Fruit fly (Drosophila melanogaster) whole organism, larva: ENCODE data around the gene CG6678.

Experiments
- noc ChIP-seq: fragments of 200-800 bp; sonication (Bioruptor generic); optimal IDR thresholded peaks from 3 replicates; lab custom pipeline; 2019; ENCODE audit warnings: missing biosample characterization, mild to moderate bottlenecking, missing genetic modification characterization, moderate library complexity

CG6678 gene

DNA sequence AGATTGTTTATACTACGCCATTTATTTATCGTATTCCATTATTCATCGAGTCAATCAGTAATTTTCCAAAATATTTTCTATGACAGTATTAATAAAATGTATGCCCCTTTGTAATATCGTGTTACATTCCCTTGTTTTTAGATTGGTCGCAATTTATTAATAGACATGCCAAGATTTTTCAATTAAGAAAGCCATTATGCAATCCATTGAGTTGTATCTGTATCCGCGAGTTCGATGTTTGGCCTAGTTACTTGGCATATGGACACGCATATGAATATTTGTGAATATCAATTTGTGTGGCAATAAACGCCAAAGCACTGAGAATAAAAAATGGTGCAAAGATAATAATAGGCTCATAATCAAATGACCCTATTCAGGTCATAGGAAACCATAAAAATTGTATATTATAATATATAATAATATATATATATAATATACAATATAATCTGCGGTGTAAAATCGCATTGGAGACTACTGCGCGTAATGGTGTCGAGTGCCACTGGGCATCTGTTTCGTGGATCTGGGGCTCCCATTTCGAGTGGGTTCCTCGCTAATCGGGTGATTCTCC, 22.9 kb upstream of the CG6678 start:
- TF ChIP-seq noc (tag; lab: Kevin White, UChicago) = no peak

DNA sequence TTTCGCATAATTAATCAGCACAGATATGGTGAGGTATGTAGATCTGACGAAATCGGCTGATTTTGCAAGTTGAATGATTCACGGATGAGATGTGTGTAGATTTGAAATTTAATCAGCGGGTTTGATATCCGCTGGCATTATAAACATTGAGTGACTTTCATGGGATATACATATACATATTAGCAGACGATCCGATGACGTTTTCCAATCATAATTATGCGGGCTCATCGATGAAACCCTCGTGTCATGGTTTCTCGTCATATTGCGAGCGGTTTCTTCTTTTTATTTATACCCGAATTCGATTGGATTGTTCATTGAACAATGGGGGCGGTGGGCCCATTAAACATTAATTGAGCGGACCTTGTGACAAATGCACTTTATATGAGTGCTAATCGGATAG, 22.3 kb upstream of the CG6678 start:
- no peak for TF ChIP-seq noc (tag; lab: Kevin White, UChicago)

DNA sequence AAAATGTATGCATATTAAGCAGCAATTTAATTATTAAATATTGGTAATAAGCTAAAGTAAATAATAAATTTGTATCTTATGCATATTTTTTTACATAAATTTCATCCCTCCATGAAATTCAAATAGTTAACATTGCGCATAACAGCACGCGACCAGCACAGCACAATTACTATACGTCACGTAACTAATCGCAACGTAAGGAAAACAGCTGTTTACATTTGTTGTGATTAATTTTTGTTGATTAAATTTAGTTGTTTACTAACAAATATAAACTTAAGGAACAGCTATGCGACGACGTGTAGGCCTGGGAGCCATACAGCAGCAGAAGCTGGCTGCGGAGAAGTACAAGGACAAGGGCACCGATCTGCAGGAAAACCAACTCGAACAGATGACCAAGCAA, 21.8 kb upstream of the CG6678 start, which contains the start of gene lsn:
TSS of gene lsn (plus strand) at position 177 of the 400 bp plus-strand sequence.
- TF ChIP-seq noc (tag; lab: Kevin White, UChicago) = no peak

DNA sequence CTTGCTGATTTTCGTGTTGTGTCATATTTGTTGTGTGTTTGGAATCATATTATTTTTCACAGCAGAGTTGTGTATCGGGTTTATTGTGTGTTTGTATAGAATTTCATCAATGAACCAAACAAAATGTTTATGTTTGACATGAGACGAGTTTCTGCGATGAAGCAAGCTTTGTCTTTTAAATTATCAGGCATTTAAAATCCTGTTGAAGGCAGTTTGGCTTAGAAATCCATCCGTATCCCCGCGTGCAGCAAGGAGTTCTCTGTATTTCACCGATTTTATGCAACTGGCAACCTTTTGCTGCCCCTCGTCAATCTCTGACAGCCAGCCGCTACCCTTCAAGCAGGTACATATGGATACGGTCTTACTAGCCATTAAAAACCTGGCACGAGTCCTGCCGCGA, 19.0 kb upstream of the CG6678 start, which contains the start of the genes CG6569 and Cby:
TSS of gene CG6569 (minus strand) at position 101 of the 400 bp plus-strand sequence.
TSS of gene Cby (plus strand) at position 185 of the 400 bp plus-strand sequence.
- TF ChIP-seq noc (tag; lab: Kevin White, UChicago) = no peak

DNA sequence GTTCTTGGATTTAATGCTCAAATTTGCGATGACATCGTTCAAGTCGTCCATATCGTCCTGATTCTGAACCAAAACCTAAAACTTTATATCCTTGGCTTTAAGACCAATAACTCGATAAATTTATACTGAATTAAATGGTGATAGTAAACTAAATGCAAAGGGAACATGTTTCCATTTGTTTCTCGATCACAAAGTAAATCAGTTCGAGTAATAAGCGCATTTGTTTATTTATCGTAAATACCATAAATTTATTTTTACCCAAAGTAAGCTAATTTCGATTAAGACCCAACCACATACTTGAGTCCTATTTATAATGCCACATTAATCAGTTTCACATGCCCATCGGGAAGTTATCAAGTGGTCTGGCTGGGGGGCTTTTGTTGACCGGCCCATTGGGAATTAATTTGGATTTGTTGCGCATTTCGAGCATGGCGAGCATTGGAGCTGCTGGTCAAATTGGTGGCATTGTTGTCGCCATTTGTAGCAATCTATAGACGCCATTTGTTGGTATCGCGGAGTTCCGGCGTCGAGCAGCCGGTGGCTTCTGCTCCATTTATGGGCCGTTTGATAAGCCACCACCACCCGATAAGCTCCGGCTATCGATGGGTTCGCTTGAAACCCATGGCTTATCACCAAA, 17.2 kb upstream of the CG6678 start, which contains the start of gene CG31174:
TSS of gene CG31174 (minus strand) at position 51 of the 637 bp plus-strand sequence.
- no peak for TF ChIP-seq noc (tag; lab: Kevin White, UChicago)

DNA sequence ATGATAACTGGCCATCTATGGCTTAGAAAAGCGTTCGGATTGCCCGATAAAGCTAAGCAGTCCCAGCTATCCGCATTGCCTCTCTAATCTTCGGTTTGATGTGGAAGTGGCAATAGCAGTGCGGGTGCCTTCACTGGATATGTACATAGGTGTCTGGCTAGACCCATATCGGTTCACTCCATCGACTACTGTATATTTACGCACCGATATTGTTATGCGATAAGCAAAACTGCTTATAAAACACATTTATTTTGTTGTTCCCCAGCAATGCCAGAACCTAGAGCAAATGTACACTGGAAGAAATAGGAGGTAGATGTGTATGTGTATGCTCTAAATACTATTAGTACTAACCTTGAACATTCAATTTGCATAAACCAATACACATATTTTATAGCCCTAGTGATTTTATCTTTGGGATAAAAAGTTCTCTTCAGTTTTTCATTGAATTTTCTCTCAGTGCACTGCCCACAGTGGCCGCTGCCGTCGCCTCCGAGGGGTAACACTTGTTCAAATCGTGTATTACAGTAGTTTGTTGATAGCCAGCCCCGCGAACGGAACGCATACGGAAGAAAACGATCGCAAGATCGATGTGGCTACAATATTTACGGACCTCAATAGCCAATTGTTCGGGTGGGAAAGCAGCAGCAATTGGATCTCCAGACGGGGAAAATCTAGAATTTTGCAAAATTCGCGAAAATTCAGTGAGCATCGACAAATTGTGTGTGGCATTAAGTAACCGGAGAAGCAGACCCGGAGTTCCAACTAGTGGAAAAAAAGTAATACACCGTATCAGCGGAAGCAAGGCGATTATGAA, 16.5 kb upstream of the CG6678 start, which contains the start of gene CG31431:
TSS of gene CG31431 (plus strand) at position 524 of the 814 bp plus-strand sequence.
- TF ChIP-seq noc (tag; lab: Kevin White, UChicago) = peak; percentile 99

DNA sequence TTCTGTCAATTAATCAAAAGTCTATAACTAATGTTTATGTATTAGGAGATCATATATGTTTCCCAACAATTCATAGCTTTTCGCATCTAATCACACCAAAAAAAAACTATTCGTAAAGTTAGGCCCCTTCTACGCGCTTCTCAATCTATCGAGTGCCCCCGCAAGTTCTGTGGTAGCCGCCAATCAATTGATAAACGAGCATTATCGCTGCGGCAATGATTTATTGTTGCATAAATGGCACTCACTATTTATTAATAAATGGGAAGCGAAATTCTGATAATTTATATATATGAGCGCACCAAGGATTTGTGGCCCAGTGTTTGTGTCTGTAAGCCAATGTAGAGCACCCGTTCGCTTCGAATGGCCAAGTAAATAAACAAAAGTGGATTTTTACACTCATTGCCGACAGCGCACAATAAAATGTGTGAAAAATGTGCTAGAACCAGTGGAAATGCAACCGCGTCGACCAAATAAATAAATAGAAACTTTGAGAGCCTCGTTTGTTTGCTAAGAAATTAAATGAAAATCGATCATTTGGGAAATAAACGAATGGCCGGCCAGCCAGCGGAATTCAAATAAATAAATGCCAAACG, 15.4 kb upstream of the CG6678 start:
- TF ChIP-seq noc (tag; lab: Kevin White, UChicago) = peak; percentile 13

DNA sequence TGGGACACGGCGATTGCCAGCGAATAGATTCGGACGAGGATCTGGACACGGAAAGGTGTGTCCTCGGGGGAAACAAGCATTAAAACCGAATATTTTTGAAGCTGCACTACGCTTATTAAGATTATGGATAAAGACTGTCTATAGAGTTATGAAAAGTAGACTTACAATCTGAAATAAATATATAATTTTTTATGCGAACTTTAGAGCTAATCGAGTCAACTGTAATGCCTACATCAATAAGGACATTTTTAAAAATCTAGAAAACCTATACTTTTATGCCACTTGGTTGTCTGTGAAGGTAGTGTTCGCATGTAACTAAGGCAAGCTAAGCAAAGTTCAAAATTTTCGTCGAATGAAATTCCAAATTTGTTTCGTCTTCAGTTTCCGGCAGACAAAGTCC, 13.4 kb upstream of the CG6678 start, which contains the start of gene CG31178:
TSS of gene CG31178 (plus strand) at position 301 of the 400 bp plus-strand sequence.
- no peak for TF ChIP-seq noc (tag; lab: Kevin White, UChicago)

DNA sequence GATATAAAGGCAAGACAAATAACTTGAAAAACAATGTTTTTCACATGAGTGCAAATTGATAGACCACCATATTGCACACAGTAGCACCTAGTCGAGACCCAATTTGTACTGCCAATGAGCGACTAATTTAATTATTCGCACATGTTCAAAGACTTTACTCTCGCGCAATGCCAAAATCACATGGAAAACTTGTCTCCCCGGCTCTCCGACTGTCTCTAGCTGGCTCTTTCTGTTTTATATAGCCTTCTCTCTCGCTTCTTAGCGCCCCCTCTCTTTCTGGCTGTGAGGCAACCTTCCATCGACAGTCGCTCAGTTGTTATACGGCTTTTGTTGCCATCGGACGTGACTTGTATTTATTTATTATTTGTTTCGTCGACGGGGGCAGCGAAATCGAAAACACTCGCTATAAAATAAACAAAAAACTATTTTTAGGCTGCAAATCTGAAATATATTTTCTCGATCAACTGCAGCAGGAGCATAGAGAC, 11.8 kb upstream of the CG6678 start, which contains the start of gene CG6656:
TSS of gene CG6656 (plus strand) at position 312 of the 485 bp plus-strand sequence.
- peak; percentile 46 for TF ChIP-seq noc (tag; lab: Kevin White, UChicago)

DNA sequence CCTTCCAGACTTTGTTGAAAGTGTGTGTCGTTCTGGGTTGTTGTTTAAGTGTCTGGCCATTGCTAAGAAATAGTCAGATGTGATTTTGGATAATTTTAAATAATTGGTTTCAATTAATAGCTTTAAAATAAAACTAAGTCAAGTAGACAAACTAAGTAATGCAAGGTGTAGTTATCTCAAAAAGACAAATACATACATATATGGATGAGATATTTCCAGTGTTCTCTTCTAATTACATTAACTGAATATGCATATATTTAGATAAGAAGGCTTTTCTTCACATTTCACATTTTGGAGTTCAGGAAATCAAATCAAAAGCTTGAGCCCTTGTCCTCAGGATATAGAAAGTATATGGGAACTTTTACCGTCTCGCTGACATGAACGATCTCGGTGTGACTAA, 9.2 kb upstream of the CG6678 start, which contains the start of gene P5CDh2:
TSS of gene P5CDh2 (plus strand) at position 301 of the 400 bp plus-strand sequence.
- TF ChIP-seq noc (tag; lab: Kevin White, UChicago) = no peak

DNA sequence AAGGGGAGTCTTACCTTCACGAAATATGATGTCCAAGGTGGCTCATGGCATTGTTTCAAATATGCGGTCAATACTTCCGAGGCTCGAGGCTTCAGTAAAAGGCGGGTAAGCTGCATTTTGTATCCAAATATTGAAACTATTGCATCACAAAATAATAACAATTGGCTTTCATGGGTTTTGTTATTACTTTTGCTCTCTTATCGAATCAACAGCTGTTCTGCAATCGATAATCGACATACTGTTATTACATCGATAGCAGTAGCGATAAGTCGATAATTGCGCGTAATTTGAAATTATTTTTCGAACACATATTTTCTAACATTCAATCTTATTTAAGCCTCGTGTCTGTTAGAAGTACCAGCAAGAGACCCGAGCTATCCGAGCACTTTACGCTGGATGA, 8.4 kb upstream of the CG6678 start, which contains the start of gene CG34148:
TSS of gene CG34148 (minus strand) at position 214 of the 400 bp plus-strand sequence.
- TF ChIP-seq noc (tag; lab: Kevin White, UChicago) = no peak

DNA sequence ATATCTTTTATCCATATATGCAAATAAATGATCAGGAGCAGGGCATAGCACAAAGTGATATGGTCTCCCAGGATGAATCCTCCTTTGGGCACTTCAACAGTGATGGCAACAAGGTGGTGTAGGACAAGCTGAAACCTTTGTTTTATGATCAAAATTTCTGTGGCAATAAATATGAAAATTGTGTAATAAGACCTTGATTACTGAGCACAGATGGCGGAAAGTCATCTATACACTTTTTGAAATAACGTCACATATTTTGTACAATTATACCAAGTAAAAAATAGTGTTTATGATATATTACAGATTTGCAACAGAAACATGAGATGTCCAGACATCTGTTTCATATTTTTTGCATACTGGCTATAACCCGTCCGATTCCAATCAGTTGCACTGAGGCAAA, 6.3 kb upstream of the CG6678 start, which contains the start of gene CG31465:
TSS of gene CG31465 (plus strand) at position 301 of the 400 bp plus-strand sequence.
- TF ChIP-seq noc (tag; lab: Kevin White, UChicago) = no peak

DNA sequence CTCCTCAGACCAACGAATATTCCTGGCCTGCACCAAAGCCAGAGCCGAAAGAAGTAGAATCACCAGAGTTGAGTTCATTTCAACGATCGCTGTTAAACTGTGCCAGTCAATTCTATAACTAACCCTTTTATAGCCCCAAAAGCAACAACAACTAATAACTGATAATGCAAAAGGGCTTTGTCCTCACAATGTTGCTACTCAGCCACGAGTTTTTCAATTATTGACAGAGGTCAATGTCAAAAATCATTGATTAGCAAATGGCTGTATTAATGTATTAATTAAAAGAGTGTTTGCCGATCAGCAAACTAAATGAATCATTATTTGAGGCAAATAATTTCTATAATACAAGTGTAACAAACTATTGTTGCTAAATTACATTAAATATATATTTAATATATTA, 2.5 kb upstream of the CG6678 start, which contains the start of gene fit:
TSS of gene fit (minus strand) at position 101 of the 400 bp plus-strand sequence.
- TF ChIP-seq noc (tag; lab: Kevin White, UChicago) = no peak

DNA sequence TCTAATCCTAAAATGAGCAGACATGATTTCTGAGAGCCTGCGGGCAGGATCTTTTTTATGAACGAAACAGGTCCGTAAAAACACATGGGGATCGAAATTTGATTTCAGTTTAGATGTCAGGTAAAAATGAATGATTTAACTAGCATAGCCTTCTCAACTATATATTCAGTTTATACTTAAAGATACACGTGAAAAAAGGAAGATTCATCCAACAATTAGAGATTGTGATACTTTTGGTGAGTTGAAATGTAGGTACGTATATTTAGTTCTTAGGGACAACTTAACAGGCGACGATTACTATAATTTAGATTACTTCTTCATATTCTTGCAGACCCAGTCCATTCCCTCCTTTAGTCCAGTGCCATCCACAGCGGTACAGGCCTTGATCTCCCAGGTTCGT, 1.4 kb upstream of the CG6678 start, which contains the start of gene CG17819:
TSS of gene CG17819 (minus strand) at position 101 of the 400 bp plus-strand sequence.
- TF ChIP-seq noc (tag; lab: Kevin White, UChicago) = no peak

DNA sequence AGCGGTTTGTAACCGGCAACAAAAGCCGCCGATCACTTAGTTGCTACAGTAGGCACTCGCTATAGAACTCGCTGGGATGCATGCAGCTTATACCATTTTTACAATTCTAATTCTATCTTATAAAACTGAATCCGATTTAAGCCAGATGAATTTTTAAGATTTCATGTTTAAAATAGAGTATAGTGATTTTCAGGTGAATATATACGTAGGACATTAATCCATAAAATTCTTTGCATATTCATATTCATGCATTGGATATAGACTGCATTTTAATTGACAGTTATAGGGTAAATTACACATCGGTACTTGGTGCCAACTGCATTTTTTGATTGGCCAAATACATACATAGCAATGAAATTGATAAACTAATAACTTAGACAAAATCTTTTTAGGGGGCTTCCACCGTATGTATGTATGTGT, 769 bp downstream of the CG6678 start:
- TF ChIP-seq noc (tag; lab: Kevin White, UChicago) = no peak
